Fruit fly (Drosophila melanogaster) whole organism, embryonic: Measurements from ENCODE around the gene CG4210.

ENCODE experiments used
- BEAF-32 ChIP-seq: fragments of 200-800 bp; sonication (Bioruptor generic); optimal IDR thresholded peaks from 3 replicates; lab custom pipeline; 2017; ENCODE audit warnings: missing biosample characterization, missing genetic modification characterization, mild to moderate bottlenecking, moderate library complexity, missing genetic modification reagents
- Bgb ChIP-seq: fragments of 200-800 bp; sonication (Bioruptor generic); IDR thresholded peaks from 2 replicates; pipeline ENCODE4 v1.3.6; 2022; ENCODE audit warnings: missing biosample characterization, missing genetic modification characterization; ENCODE audit not compliant: partially characterized antibody
- CG11695 ChIP-seq: fragments of 200-800 bp; sonication (Bioruptor generic); IDR thresholded peaks from 3 replicates; pipeline ENCODE4 v1.3.6; 2022; ENCODE audit warnings: missing biosample characterization, missing genetic modification characterization
- CG15269 ChIP-seq: fragments of 200-800 bp; sonication (Bioruptor generic); optimal IDR thresholded peaks from 2 replicates; lab custom pipeline; 2018; ENCODE audit warnings: missing biosample characterization, mild to moderate bottlenecking, missing genetic modification characterization, moderate library complexity
- CG17359 ChIP-seq: fragments of 200-800 bp; sonication (Bioruptor generic); optimal IDR thresholded peaks from 3 replicates; lab custom pipeline; 2018; ENCODE audit warnings: missing biosample characterization, mild to moderate bottlenecking, missing genetic modification characterization, moderate library complexity
- CG17912 ChIP-seq: fragments of 200-800 bp; sonication (Bioruptor generic); optimal IDR thresholded peaks from 2 replicates; lab custom pipeline; 2018; ENCODE audit warnings: missing biosample characterization, mild to moderate bottlenecking, missing genetic modification characterization
- CG18476 ChIP-seq: fragments of 200-800 bp; sonication (Bioruptor generic); optimal IDR thresholded peaks from 2 replicates; lab custom pipeline; 2016; ENCODE audit warnings: missing biosample characterization, mild to moderate bottlenecking, missing genetic modification characterization
- CG33557 ChIP-seq: fragments of 200-800 bp; sonication (Bioruptor generic); optimal IDR thresholded peaks from 2 replicates; lab custom pipeline; 2019; ENCODE audit warnings: missing biosample characterization, mild to moderate bottlenecking, missing genetic modification characterization, moderate library complexity
- CG6654 ChIP-seq: fragments of 200-800 bp; sonication (Bioruptor generic); optimal IDR thresholded peaks from 2 replicates; lab custom pipeline; 2017; ENCODE audit warnings: missing biosample characterization, mild to moderate bottlenecking, missing genetic modification characterization
- CG7271 ChIP-seq: fragments of 200-800 bp; sonication (Bioruptor generic); optimal IDR thresholded peaks from 2 replicates; lab custom pipeline; 2018; ENCODE audit warnings: missing biosample characterization, mild to moderate bottlenecking, missing genetic modification characterization, moderate library complexity
- CG7357 ChIP-seq: fragments of 200-800 bp; sonication (Bioruptor generic); IDR thresholded peaks from 3 replicates; pipeline ENCODE4 v1.3.6; 2022; ENCODE audit warnings: missing biosample characterization, missing genetic modification characterization
- CG7372 ChIP-seq: fragments of 200-800 bp; sonication (Bioruptor generic); IDR thresholded peaks from 2 replicates; pipeline ENCODE4 v1.3.6; 2022; ENCODE audit warnings: missing biosample characterization, missing genetic modification characterization
- CG8281 ChIP-seq: fragments of 200-800 bp; sonication (Bioruptor generic); optimal IDR thresholded peaks from 2 replicates; lab custom pipeline; 2018; ENCODE audit warnings: missing biosample characterization, mild to moderate bottlenecking, missing genetic modification characterization, moderate library complexity
- D19B ChIP-seq: fragments of 200-800 bp; sonication (Bioruptor generic); optimal IDR thresholded peaks from 2 replicates; lab custom pipeline; 2017; ENCODE audit warnings: missing biosample characterization, mild to moderate bottlenecking, missing genetic modification characterization
- Dref ChIP-seq: fragments of 200-800 bp; sonication (Bioruptor generic); IDR thresholded peaks from 2 replicates; pipeline ENCODE4 v1.3.6; 2022; ENCODE audit warnings: missing biosample characterization, missing genetic modification characterization
- E2f2 ChIP-seq: fragments of 200-800 bp; sonication (Bioruptor generic); IDR thresholded peaks from 2 replicates; pipeline ENCODE4 v1.3.6; 2022; ENCODE audit warnings: missing biosample characterization, missing genetic modification characterization
- Fer2 ChIP-seq: fragments of 200-800 bp; sonication (Bioruptor generic); optimal IDR thresholded peaks from 2 replicates; lab custom pipeline; 2018; ENCODE audit warnings: missing biosample characterization, mild to moderate bottlenecking, missing genetic modification characterization, moderate library complexity
- HmgZ ChIP-seq: fragments of 200-800 bp; sonication (Bioruptor generic); optimal IDR thresholded peaks from 2 replicates; lab custom pipeline; 2018; ENCODE audit warnings: missing biosample characterization, mild to moderate bottlenecking, missing genetic modification characterization
- Hmx ChIP-seq: fragments of 200-800 bp; sonication (Bioruptor generic); optimal IDR thresholded peaks from 2 replicates; lab custom pipeline; 2016; ENCODE audit warnings: missing biosample characterization, missing genetic modification characterization
- NK7.1 ChIP-seq: fragments of 200-800 bp; sonication (Bioruptor generic); optimal IDR thresholded peaks from 3 replicates; lab custom pipeline; 2016; ENCODE audit warnings: missing biosample characterization, missing genetic modification characterization
- Nf-YB ChIP-seq: fragments of 200-800 bp; sonication (Bioruptor generic); optimal IDR thresholded peaks from 3 replicates; lab custom pipeline; 2019; ENCODE audit warnings: missing biosample characterization, mild to moderate bottlenecking, missing genetic modification characterization, moderate library complexity
- Ptx1 ChIP-seq: fragments of 200-800 bp; sonication (Bioruptor generic); IDR thresholded peaks from 2 replicates; pipeline ENCODE4 v1.3.6; 2022; ENCODE audit warnings: missing biosample characterization, missing genetic modification characterization
- Six4 ChIP-seq: fragments of 200-800 bp; sonication (Bioruptor generic); optimal IDR thresholded peaks from 2 replicates; lab custom pipeline; 2016; ENCODE audit warnings: missing biosample characterization, missing genetic modification characterization
- Sox100B ChIP-seq: fragments of 200-800 bp; sonication (Bioruptor generic); optimal IDR thresholded peaks from 3 replicates; lab custom pipeline; 2018; ENCODE audit warnings: missing biosample characterization, mild to moderate bottlenecking, missing genetic modification characterization
- TFAM ChIP-seq: fragments of 200-800 bp; sonication (Bioruptor generic); optimal IDR thresholded peaks from 2 replicates; lab custom pipeline; 2017; ENCODE audit warnings: missing biosample characterization, missing genetic modification characterization, inconsistent platforms
- Tbp ChIP-seq: fragments of >200 bp; optimal IDR thresholded peaks from 2 replicates; lab custom pipeline; 2018; ENCODE audit warnings: missing biosample characterization, missing genetic modification characterization
- Usf ChIP-seq: fragments of 200-800 bp; sonication (Bioruptor generic); optimal IDR thresholded peaks from 2 replicates; lab custom pipeline; 2017; ENCODE audit warnings: missing genotype, missing biosample characterization, missing genetic modification characterization
- Xrp1 ChIP-seq: fragments of 200-800 bp; sonication (Bioruptor generic); IDR thresholded peaks from 2 replicates; pipeline ENCODE4 v1.3.6; 2022; ENCODE audit warnings: missing biosample characterization, missing genetic modification characterization
- amos ChIP-seq: fragments of 200-800 bp; sonication (Bioruptor generic); IDR thresholded peaks from 2 replicates; pipeline ENCODE4 v1.3.6; 2022; ENCODE audit warnings: missing biosample characterization, missing genetic modification characterization; ENCODE audit not compliant: partially characterized antibody
- cas ChIP-seq: fragments of 200-800 bp; sonication (Bioruptor generic); IDR thresholded peaks from 2 replicates; pipeline ENCODE4 v1.3.6; 2022; ENCODE audit warnings: missing biosample characterization, missing genetic modification characterization
- chinmo ChIP-seq: fragments of 200-800 bp; sonication (Bioruptor generic); IDR thresholded peaks from 4 replicates; pipeline ENCODE4 v1.3.6; 2022; ENCODE audit warnings: missing biosample characterization, missing genetic modification characterization; ENCODE audit not compliant: partially characterized antibody
- corto ChIP-seq: fragments of 200-800 bp; sonication (Bioruptor generic); optimal IDR thresholded peaks from 2 replicates; lab custom pipeline; 2016; ENCODE audit warnings: missing biosample characterization, mild to moderate bottlenecking, missing genetic modification characterization, moderate library complexity
- da ChIP-seq: fragments of 200-800 bp; sonication (Bioruptor generic); optimal IDR thresholded peaks from 2 replicates; lab custom pipeline; 2016; ENCODE audit warnings: missing biosample characterization, missing genetic modification characterization
- dimm ChIP-seq: fragments of 200-800 bp; sonication (Bioruptor generic); IDR thresholded peaks from 2 replicates; pipeline ENCODE4 v1.3.6; 2022; ENCODE audit warnings: missing biosample characterization, missing genetic modification characterization
- dmrt11E ChIP-seq: fragments of 200-800 bp; sonication (Bioruptor generic); optimal IDR thresholded peaks from 3 replicates; lab custom pipeline; 2018; ENCODE audit warnings: missing biosample characterization, mild to moderate bottlenecking, missing genetic modification characterization, moderate library complexity
- fd3F ChIP-seq: fragments of 200-800 bp; sonication (Bioruptor generic); optimal IDR thresholded peaks from 2 replicates; lab custom pipeline; 2018; ENCODE audit warnings: missing biosample characterization, mild to moderate bottlenecking, missing genetic modification characterization, moderate library complexity
- grau ChIP-seq: fragments of 200-800 bp; optimal IDR thresholded peaks from 3 replicates; lab custom pipeline; 2019; ENCODE audit warnings: missing biosample characterization, mild to moderate bottlenecking, missing genetic modification characterization, moderate library complexity
- jing ChIP-seq: fragments of 200-800 bp; sonication (Bioruptor generic); optimal IDR thresholded peaks from 2 replicates; lab custom pipeline; 2018; ENCODE audit warnings: missing biosample characterization, mild to moderate bottlenecking, missing genetic modification characterization
- kni ChIP-seq: fragments of 200-800 bp; sonication (Bioruptor generic); optimal IDR thresholded peaks from 3 replicates; lab custom pipeline; 2017; ENCODE audit warnings: mild to moderate bottlenecking, missing biosample characterization, missing genetic modification reagents, missing genetic modification characterization
- lab ChIP-seq: fragments of 200-800 bp; sonication (Bioruptor generic); optimal IDR thresholded peaks from 3 replicates; lab custom pipeline; 2017; ENCODE audit warnings: missing biosample characterization, missing genetic modification characterization, mild to moderate bottlenecking, moderate library complexity, missing genetic modification reagents
- lbe ChIP-seq: fragments of 200-800 bp; sonication (Bioruptor generic); optimal IDR thresholded peaks from 2 replicates; lab custom pipeline; 2016; ENCODE audit warnings: missing biosample characterization, mild to moderate bottlenecking, missing genetic modification characterization
- mam ChIP-seq: fragments of 200-800 bp; sonication (Bioruptor generic); optimal IDR thresholded peaks from 3 replicates; lab custom pipeline; 2016; ENCODE audit warnings: missing biosample characterization, missing genetic modification characterization
- p53 ChIP-seq: fragments of 200-800 bp; sonication (Bioruptor generic); optimal IDR thresholded peaks from 2 replicates; lab custom pipeline; 2016; ENCODE audit warnings: missing biosample characterization, missing genetic modification characterization
- row ChIP-seq: fragments of 200-800 bp; sonication (Bioruptor generic); IDR thresholded peaks from 3 replicates; pipeline ENCODE4 v1.3.6; 2022; ENCODE audit warnings: missing biosample characterization, missing genetic modification characterization
- salm ChIP-seq: fragments of 200-800 bp; sonication (Bioruptor generic); optimal IDR thresholded peaks from 2 replicates; lab custom pipeline; 2018; ENCODE audit warnings: missing biosample characterization, mild to moderate bottlenecking, missing genetic modification characterization
- sna ChIP-seq: fragments of 200-800 bp; sonication (Bioruptor generic); IDR thresholded peaks from 2 replicates; pipeline ENCODE4 v1.3.6; 2022; ENCODE audit warnings: missing biosample characterization, missing genetic modification characterization; ENCODE audit not compliant: partially characterized antibody
- tap ChIP-seq: fragments of 200-800 bp; optimal IDR thresholded peaks from 3 replicates; lab custom pipeline; 2019; ENCODE audit warnings: missing biosample characterization, mild to moderate bottlenecking, missing genetic modification characterization, moderate library complexity
- vnd ChIP-seq: fragments of 200-800 bp; sonication (Bioruptor generic); IDR thresholded peaks from 3 replicates; pipeline ENCODE4 v1.3.6; 2022; ENCODE audit warnings: missing biosample characterization, missing genetic modification characterization; ENCODE audit not compliant: partially characterized antibody
- zf30C ChIP-seq: fragments of 200-800 bp; sonication (Bioruptor generic); optimal IDR thresholded peaks from 3 replicates; lab custom pipeline; 2018; ENCODE audit warnings: missing biosample characterization, mild to moderate bottlenecking, missing genetic modification characterization

The CG4210 gene

dm6 chr3R:15198052-15198793 lies 15.6 kb upstream of the CG4210 start (continued):
- TF ChIP-seq CG17359 (tag; lab: Kevin White, UChicago) (no peak), Nf-YB (GFP tag; lab: Kevin White, UChicago) (no peak), HmgZ (tag; lab: Kevin White, UChicago) (peak; percentile 19), p53 (no peak), CG18476 (GFP tag; lab: Kevin White, UChicago) (no peak), mam (GFP tag; lab: Kevin White, UChicago) (no peak), Dref (no peak), dmrt11E (no peak), cas (GFP tag; lab: Robert Waterston, UW) (no peak), dimm (GFP tag; lab: Robert Waterston, UW) (no peak), TFAM (GFP tag; lab: Kevin White, UChicago) (no peak), vnd (GFP tag; lab: Robert Waterston, UW) (no peak), jing (GFP tag; lab: Kevin White, UChicago) (no peak), row (GFP tag; lab: Robert Waterston, UW) (peak; percentile 44; the same call in 2 of the 3 replicates), grau (tag; lab: Kevin White, UChicago) (no peak), E2f2 (GFP tag; lab: Robert Waterston, UW) (no peak), fd3F (no peak), Usf (no peak), kni (GFP tag; lab: Kevin White, UChicago) (no peak), tap (no peak), Fer2 (tag; lab: Kevin White, UChicago) (no peak), sna (GFP tag; lab: Robert Waterston, UW) (no peak), amos (GFP tag; lab: Robert Waterston, UW) (no peak), lab (peak; percentile 40), CG6654 (GFP tag; lab: Kevin White, UChicago) (no peak), CG17912 (no peak), CG7271 (tag; lab: Kevin White, UChicago) (no peak), Sox100B (GFP tag; lab: Kevin White, UChicago) (no peak), Xrp1 (GFP tag; lab: Robert Waterston, UW) (no peak), corto (no peak), CG15269 (tag; lab: Kevin White, UChicago) (no peak), chinmo (GFP tag; lab: Robert Waterston, UW) (0 out of 4 replicates have a peak, but pooled peaks have one; percentile 80), zf30C (GFP tag; lab: Kevin White, UChicago) (no peak), da (GFP tag; lab: Kevin White, UChicago) (no peak), salm (no peak), Six4 (no peak), CG7357 (GFP tag; lab: Robert Waterston, UW) (no peak), Hmx (GFP tag; lab: Kevin White, UChicago) (no peak), Tbp (no peak), Ptx1 (GFP tag; lab: Robert Waterston, UW) (no peak), D19B (GFP tag; lab: Kevin White, UChicago) (no peak), NK7.1 (GFP tag; lab: Kevin White, UChicago) (no peak), CG11695 (GFP tag; lab: Robert Waterston, UW) (0 out of 3 replicates have a peak, but pooled peaks have one; percentile 7), CG8281 (tag; lab: Kevin White, UChicago) (no peak), Bgb (GFP tag; lab: Robert Waterston, UW) (0 out of 2 replicates have a peak, but pooled peaks have one; percentile 8), BEAF-32 (no peak), CG33557 (GFP tag; lab: Kevin White, UChicago) (no peak), CG7372 (GFP tag; lab: Robert Waterston, UW) (no peak), lbe (GFP tag; lab: Kevin White, UChicago) (no peak)
